Worm (Caenorhabditis elegans) whole organism, mixed stage, embryonic: ENCODE measurements around the gene srv-29.

ENCODE experiments used
- lin-13 ChIP-seq: fragments of 150-350 bp; optimal IDR thresholded peaks from 2 replicates; lab custom pipeline; 2014; ENCODE audit warnings: missing biosample characterization, missing genetic modification characterization
- mep-1 ChIP-seq: fragments of 150-350 bp; optimal IDR thresholded peaks from 2 replicates; lab custom pipeline; 2017; ENCODE audit warnings: missing biosample characterization, missing genetic modification reagents, missing genetic modification characterization, inconsistent platforms
- sptf-1 ChIP-seq: sonication (generic microtip); optimal IDR thresholded peaks from 2 replicates; lab custom pipeline; 2017; ENCODE audit warnings: mild to moderate bottlenecking, missing genetic modification characterization, moderate library complexity, missing compliant biosample characterization
- unc-120 ChIP-seq: sonication (generic microtip); optimal IDR thresholded peaks from 2 replicates; lab custom pipeline; 2017; ENCODE audit warnings: missing genetic modification characterization, missing compliant biosample characterization; ENCODE audit not compliant: poor library complexity, severe bottlenecking
- unc-39 ChIP-seq: fragments of 150-350 bp; optimal IDR thresholded peaks from 2 replicates; lab custom pipeline; 2014; ENCODE audit warnings: missing biosample characterization, missing genetic modification characterization

- no peak for TF ChIP-seq unc-39
- no peak for TF ChIP-seq sptf-1
- TF ChIP-seq lin-13, result no peak
- TF ChIP-seq mep-1, result no peak
- TF ChIP-seq unc-120, result no peak
Measured at ce11 chrIV:6254635-6255034, 11.8 kb downstream of the srv-29 start, which contains the start of gene T13A10.64.
